Fruit fly (Drosophila melanogaster) whole organism, prepupa: ENCODE data around the gene CG5790.

Experiments
- Blimp-1 ChIP-seq: fragments of 200-800 bp; sonication (Bioruptor generic); optimal IDR thresholded peaks from 3 replicates; lab custom pipeline; 2017; ENCODE audit warnings: missing biosample characterization, missing genetic modification characterization, mild to moderate bottlenecking, moderate library complexity, missing genetic modification reagents
- CG10669 ChIP-seq: fragments of 200-800 bp; sonication (Bioruptor generic); optimal IDR thresholded peaks from 3 replicates; lab custom pipeline; 2018; ENCODE audit warnings: missing biosample characterization, mild to moderate bottlenecking, missing genetic modification characterization, moderate library complexity
- CG11902 ChIP-seq: fragments of 200-800 bp; sonication (Bioruptor generic); optimal IDR thresholded peaks from 3 replicates; lab custom pipeline; 2016; ENCODE audit warnings: missing biosample characterization, missing genetic modification characterization
- CG15336 ChIP-seq: fragments of 200-800 bp; sonication (Bioruptor generic); IDR thresholded peaks from 2 replicates; pipeline ENCODE4 v1.3.6; 2022; ENCODE audit warnings: missing biosample characterization, missing genetic modification characterization
- CG1621 ChIP-seq: fragments of 200-800 bp; sonication (Bioruptor generic); optimal IDR thresholded peaks from 3 replicates; lab custom pipeline; 2018; ENCODE audit warnings: missing biosample characterization, mild to moderate bottlenecking, missing genetic modification characterization
- CG16779 ChIP-seq: fragments of 200-800 bp; sonication (Bioruptor generic); optimal IDR thresholded peaks from 3 replicates; lab custom pipeline; 2017; ENCODE audit warnings: missing biosample characterization, mild to moderate bottlenecking, missing genetic modification characterization
- CG3032 ChIP-seq: fragments of 200-800 bp; optimal IDR thresholded peaks from 2 replicates; lab custom pipeline; 2019; ENCODE audit warnings: missing biosample characterization, mild to moderate bottlenecking, missing genetic modification characterization, moderate library complexity
- CG31627 ChIP-seq: fragments of 200-800 bp; sonication (Bioruptor generic); optimal IDR thresholded peaks from 3 replicates; lab custom pipeline; 2016; ENCODE audit warnings: missing biosample characterization, missing genetic modification characterization
- CG32006 ChIP-seq: fragments of 200-800 bp; sonication (Bioruptor generic); optimal IDR thresholded peaks from 3 replicates; lab custom pipeline; 2017; ENCODE audit warnings: missing biosample characterization, mild to moderate bottlenecking, missing genetic modification characterization
- CG3919 ChIP-seq: fragments of 200-800 bp; sonication (Bioruptor generic); optimal IDR thresholded peaks from 3 replicates; lab custom pipeline; 2016; ENCODE audit warnings: missing biosample characterization, missing genetic modification characterization
- CG4318 ChIP-seq: fragments of 200-800 bp; sonication (Bioruptor generic); optimal IDR thresholded peaks from 3 replicates; lab custom pipeline; 2017; ENCODE audit warnings: missing biosample characterization, mild to moderate bottlenecking, missing genetic modification characterization
- CG6276 ChIP-seq: fragments of 200-800 bp; sonication (Bioruptor generic); optimal IDR thresholded peaks from 2 replicates; lab custom pipeline; 2017; ENCODE audit warnings: missing biosample characterization, mild to moderate bottlenecking, missing genetic modification characterization
- CG6792 ChIP-seq: fragments of 200-800 bp; sonication (Bioruptor generic); optimal IDR thresholded peaks from 3 replicates; lab custom pipeline; 2016; ENCODE audit warnings: missing biosample characterization, missing genetic modification characterization
- CG6808 ChIP-seq: fragments of 200-800 bp; sonication (Bioruptor generic); optimal IDR thresholded peaks from 3 replicates; lab custom pipeline; 2017; ENCODE audit warnings: missing biosample characterization, missing genetic modification characterization, mild to moderate bottlenecking, moderate library complexity, missing genetic modification reagents
- CG6854 ChIP-seq: fragments of 200-800 bp; sonication (Bioruptor generic); optimal IDR thresholded peaks from 2 replicates; lab custom pipeline; 2017; ENCODE audit warnings: missing biosample characterization, mild to moderate bottlenecking, missing genetic modification characterization
- CG7368 ChIP-seq: fragments of 200-800 bp; sonication (Bioruptor generic); optimal IDR thresholded peaks from 3 replicates; lab custom pipeline; 2016; ENCODE audit warnings: missing biosample characterization, missing genetic modification characterization
- CG8119 ChIP-seq: fragments of 200-800 bp; sonication (Bioruptor generic); IDR thresholded peaks from 3 replicates; pipeline ENCODE4 v1.3.6; 2022; ENCODE audit warnings: missing biosample characterization, missing genetic modification characterization
- CG8319 ChIP-seq: fragments of 200-800 bp; sonication (Bioruptor generic); optimal IDR thresholded peaks from 3 replicates; lab custom pipeline; 2016; ENCODE audit warnings: missing biosample characterization, missing genetic modification characterization
- CG8632 ChIP-seq: fragments of 200-800 bp; sonication (Bioruptor generic); optimal IDR thresholded peaks from 3 replicates; lab custom pipeline; 2016; ENCODE audit warnings: missing biosample characterization, missing genetic modification characterization
- CG9139 ChIP-seq: fragments of 200-800 bp; sonication (Bioruptor generic); optimal IDR thresholded peaks from 3 replicates; lab custom pipeline; 2017; ENCODE audit warnings: missing biosample characterization, mild to moderate bottlenecking, missing genetic modification characterization
- Eip75B ChIP-seq: fragments of 200-800 bp; sonication (Bioruptor generic); optimal IDR thresholded peaks from 3 replicates; lab custom pipeline; 2016; ENCODE audit warnings: missing biosample characterization, missing genetic modification characterization
- Eip78C ChIP-seq: fragments of 200-800 bp; sonication (Bioruptor generic); peaks from one replicate; lab custom pipeline; 2016; ENCODE audit warnings: missing biosample characterization, missing genetic modification characterization
- Eip93F ChIP-seq: fragments of 200-800 bp; sonication (Bioruptor generic); optimal IDR thresholded peaks from 2 replicates; lab custom pipeline; 2016; ENCODE audit warnings: missing biosample characterization, mild to moderate bottlenecking, missing genetic modification characterization
- Ets21C ChIP-seq: fragments of 200-800 bp; sonication (Bioruptor generic); optimal IDR thresholded peaks from 3 replicates; lab custom pipeline; 2016; ENCODE audit warnings: missing biosample characterization, missing genetic modification characterization
- Ets96B ChIP-seq: fragments of 200-800 bp; optimal IDR thresholded peaks from 2 replicates; lab custom pipeline; 2019; ENCODE audit warnings: missing biosample characterization, mild to moderate bottlenecking, missing genetic modification characterization, moderate library complexity
- Gug ChIP-seq: fragments of 200-800 bp; sonication (Bioruptor generic); IDR thresholded peaks from 2 replicates; pipeline ENCODE4 v1.3.6; 2022; ENCODE audit warnings: missing biosample characterization, missing genetic modification characterization
- Hr38 ChIP-seq: sonication (Bioruptor generic); optimal IDR thresholded peaks from 2 replicates; lab custom pipeline; 2016; ENCODE audit warnings: missing biosample characterization, missing genetic modification characterization
- Hr39 ChIP-seq: fragments of 200-800 bp; sonication (Bioruptor generic); optimal IDR thresholded peaks from 2 replicates; lab custom pipeline; 2016; ENCODE audit warnings: missing biosample characterization, missing genetic modification characterization
- Hr4 ChIP-seq: fragments of 200-800 bp; sonication (Bioruptor generic); optimal IDR thresholded peaks from 3 replicates; lab custom pipeline; 2016; ENCODE audit warnings: missing biosample characterization, missing genetic modification characterization
- Lpt ChIP-seq: fragments of 200-800 bp; sonication (Bioruptor generic); optimal IDR thresholded peaks from 3 replicates; lab custom pipeline; 2016; ENCODE audit warnings: missing biosample characterization, missing genetic modification characterization
- Met ChIP-seq: fragments of 200-800 bp; sonication (Bioruptor generic); optimal IDR thresholded peaks from 3 replicates; lab custom pipeline; 2016; ENCODE audit warnings: missing biosample characterization, missing genetic modification characterization
- OdsH ChIP-seq: fragments of 200-800 bp; sonication (Bioruptor generic); optimal IDR thresholded peaks from 3 replicates; lab custom pipeline; 2016; ENCODE audit warnings: missing biosample characterization, missing genetic modification characterization
- Smox ChIP-seq: fragments of 200-800 bp; sonication (Bioruptor generic); optimal IDR thresholded peaks from 3 replicates; lab custom pipeline; 2016; ENCODE audit warnings: missing biosample characterization, missing genetic modification characterization
- Sox14 ChIP-seq: fragments of 200-800 bp; sonication (Bioruptor generic); optimal IDR thresholded peaks from 3 replicates; lab custom pipeline; 2016; ENCODE audit warnings: missing biosample characterization, missing genetic modification characterization
- Sox15 ChIP-seq: fragments of 200-800 bp; sonication (Bioruptor generic); optimal IDR thresholded peaks from 3 replicates; lab custom pipeline; 2016; ENCODE audit warnings: missing biosample characterization, missing genetic modification characterization
- achi ChIP-seq: fragments of 200-800 bp; sonication (Bioruptor generic); optimal IDR thresholded peaks from 3 replicates; lab custom pipeline; 2016; ENCODE audit warnings: missing biosample characterization, missing genetic modification characterization
- acj6 ChIP-seq: fragments of 200-800 bp; sonication (Bioruptor generic); optimal IDR thresholded peaks from 3 replicates; lab custom pipeline; 2016; ENCODE audit warnings: missing biosample characterization, missing genetic modification characterization
- cyc ChIP-seq: fragments of 200-800 bp; sonication (Bioruptor generic); optimal IDR thresholded peaks from 3 replicates; lab custom pipeline; 2016; ENCODE audit warnings: missing biosample characterization, missing genetic modification characterization
- dac ChIP-seq: fragments of 200-800 bp; sonication (Bioruptor generic); optimal IDR thresholded peaks from 2 replicates; lab custom pipeline; 2017; ENCODE audit warnings: missing biosample characterization, mild to moderate bottlenecking, missing genetic modification characterization
- dsx ChIP-seq: fragments of 200-800 bp; optimal IDR thresholded peaks from 3 replicates; lab custom pipeline; 2019; ENCODE audit warnings: missing biosample characterization, mild to moderate bottlenecking, missing genetic modification characterization, moderate library complexity; ENCODE audit not compliant: poor library complexity, severe bottlenecking
- eg ChIP-seq: fragments of 200-800 bp; sonication (Bioruptor generic); IDR thresholded peaks from 3 replicates; pipeline ENCODE4 v1.3.6; 2022; ENCODE audit warnings: missing biosample characterization, missing genetic modification characterization
- fd59A ChIP-seq: fragments of 200-800 bp; sonication (Bioruptor generic); optimal IDR thresholded peaks from 2 replicates; lab custom pipeline; 2017; ENCODE audit warnings: missing biosample characterization, mild to moderate bottlenecking, missing genetic modification characterization, missing genetic modification reagents
- fd85E ChIP-seq: fragments of 200-800 bp; sonication (Bioruptor generic); optimal IDR thresholded peaks from 3 replicates; lab custom pipeline; 2016; ENCODE audit warnings: missing biosample characterization, missing genetic modification characterization
- fkh ChIP-seq: fragments of 200-800 bp; sonication (Bioruptor generic); optimal IDR thresholded peaks from 3 replicates; lab custom pipeline; 2017; ENCODE audit warnings: missing biosample characterization, mild to moderate bottlenecking, missing genetic modification characterization, moderate library complexity
- lz ChIP-seq: fragments of 200-800 bp; sonication (Bioruptor generic); optimal IDR thresholded peaks from 3 replicates; lab custom pipeline; 2016; ENCODE audit warnings: missing biosample characterization, missing genetic modification characterization
- net ChIP-seq: fragments of 200-800 bp; sonication (Bioruptor generic); optimal IDR thresholded peaks from 3 replicates; lab custom pipeline; 2016; ENCODE audit warnings: missing biosample characterization, missing genetic modification characterization
- pdm3 ChIP-seq: fragments of 200-800 bp; sonication (Bioruptor generic); optimal IDR thresholded peaks from 3 replicates; lab custom pipeline; 2016; ENCODE audit warnings: missing biosample characterization, missing genetic modification characterization
- spab ChIP-seq: fragments of 200-800 bp; sonication (Bioruptor generic); optimal IDR thresholded peaks from 2 replicates; lab custom pipeline; 2017; ENCODE audit warnings: missing biosample characterization, mild to moderate bottlenecking, missing genetic modification characterization, missing genetic modification reagents
- ss ChIP-seq, 2 experiments: fragments of 200-800 bp; sonication (Bioruptor generic); optimal IDR thresholded peaks; 2 replicates in 1 of 2; 3 replicates in 1 of 2; lab custom pipeline; 2017 to 2018; ENCODE audit warnings: mild to moderate bottlenecking in 2 of 2, missing biosample characterization in 2 of 2, missing genetic modification characterization in 2 of 2, moderate library complexity in 1 of 2
- svp ChIP-seq: fragments of 200-800 bp; sonication (Bioruptor generic); peaks from one replicate; lab custom pipeline; 2016; ENCODE audit warnings: missing biosample characterization, missing genetic modification characterization
- topi ChIP-seq: fragments of 200-800 bp; sonication (Bioruptor generic); optimal IDR thresholded peaks from 3 replicates; lab custom pipeline; 2016; ENCODE audit warnings: missing biosample characterization, missing genetic modification characterization
- vri ChIP-seq: fragments of 200-800 bp; sonication (Bioruptor generic); optimal IDR thresholded peaks from 3 replicates; lab custom pipeline; 2016; ENCODE audit warnings: missing biosample characterization, mild to moderate bottlenecking, missing genetic modification characterization

The CG5790 gene

dm6 chr2L:18325120-18325581 is 30.5 kb downstream of the CG5790 start:
- TF ChIP-seq Eip93F (GFP tag; lab: Kevin White, UChicago) = no peak
- peak; percentile 65 for TF ChIP-seq fkh (GFP tag; lab: Kevin White, UChicago)
- TF ChIP-seq Blimp-1 (GFP tag; lab: Kevin White, UChicago) = no peak
- TF ChIP-seq CG11902 = peak; percentile 54
- peak; percentile 20 for TF ChIP-seq CG3032 (tag; lab: Kevin White, UChicago)
- peak; percentile 69 for TF ChIP-seq Hr39 (GFP tag; lab: Kevin White, UChicago)
- TF ChIP-seq CG6276 (GFP tag; lab: Kevin White, UChicago) = peak; percentile 53
- no peak for TF ChIP-seq CG1621 (tag; lab: Kevin White, UChicago)
- TF ChIP-seq Eip78C (GFP tag; lab: Kevin White, UChicago) = peak; percentile 82
- TF ChIP-seq dac (GFP tag; lab: Kevin White, UChicago) = peak; percentile 41
- TF ChIP-seq lz (GFP tag; lab: Kevin White, UChicago) = peak; percentile 54
- no peak for TF ChIP-seq CG9139
- TF ChIP-seq CG16779 = no peak
- peak; percentile 45 for TF ChIP-seq CG8319
- peak; percentile 23 for TF ChIP-seq Sox15 (GFP tag; lab: Kevin White, UChicago)
- peak; percentile 26 for TF ChIP-seq Smox (GFP tag; lab: Kevin White, UChicago)
- TF ChIP-seq Lpt = peak; percentile 54
- peak; percentile 26 for TF ChIP-seq Ets21C (GFP tag; lab: Kevin White, UChicago)
- peak; percentile 51 for TF ChIP-seq topi (GFP tag; lab: Kevin White, UChicago)
- TF ChIP-seq achi (GFP tag; lab: Kevin White, UChicago) = peak; percentile 57
- peak; percentile 84 for TF ChIP-seq svp
- TF ChIP-seq Eip75B (GFP tag; lab: Kevin White, UChicago) = peak; percentile 62
- TF ChIP-seq Sox14 = peak; percentile 61
- peak; percentile 71; the same call in 1 of the 2 replicates for TF ChIP-seq CG15336 (GFP tag; lab: Robert Waterston, UW)
- TF ChIP-seq vri (GFP tag; lab: Kevin White, UChicago) = peak; percentile 25
- peak; percentile 76 for TF ChIP-seq CG8119 (GFP tag; lab: Robert Waterston, UW)
- TF ChIP-seq CG7368 = peak; percentile 51
- TF ChIP-seq dsx = no peak
- TF ChIP-seq fd59A (GFP tag; lab: Kevin White, UChicago) = no peak
- no peak for TF ChIP-seq fd85E
- TF ChIP-seq CG8632 (GFP tag; lab: Kevin White, UChicago) = peak; percentile 41
- TF ChIP-seq CG6808 (GFP tag; lab: Kevin White, UChicago) = no peak
- peak; percentile 78 for TF ChIP-seq CG32006 (GFP tag; lab: Kevin White, UChicago)
- no peak for TF ChIP-seq CG6854 (GFP tag; lab: Kevin White, UChicago)
- no peak for TF ChIP-seq Hr38 (GFP tag; lab: Kevin White, UChicago)
- TF ChIP-seq net (GFP tag; lab: Kevin White, UChicago) = peak; percentile 45
- TF ChIP-seq OdsH = peak; percentile 56
- peak; percentile 44 for TF ChIP-seq CG10669 (GFP tag; lab: Kevin White, UChicago)
- peak; percentile 57 for TF ChIP-seq cyc (GFP tag; lab: Kevin White, UChicago)
- peak; percentile 69 for TF ChIP-seq pdm3
- TF ChIP-seq CG3919 (GFP tag; lab: Kevin White, UChicago) = peak; percentile 63
- peak; percentile 74 for TF ChIP-seq Gug (GFP tag; lab: Robert Waterston, UW)
- TF ChIP-seq spab (GFP tag; lab: Kevin White, UChicago) = no peak
- peak; percentile 63 for TF ChIP-seq CG31627 (GFP tag; lab: Kevin White, UChicago)
- peak; percentile 87 for TF ChIP-seq eg (GFP tag; lab: Robert Waterston, UW)
- peak; percentile 78 for TF ChIP-seq Hr4
- TF ChIP-seq Met (GFP tag; lab: Kevin White, UChicago) = peak; percentile 70
- TF ChIP-seq CG4318 (GFP tag; lab: Kevin White, UChicago) = peak; percentile 42
- peak; percentile 71 for TF ChIP-seq acj6 (GFP tag; lab: Kevin White, UChicago)
- TF ChIP-seq ss (GFP tag; optimal IDR thresholded peaks at IDR 0.05; lab: Kevin White, UChicago) = no peak
- peak; percentile 32 for TF ChIP-seq Ets96B (tag; lab: Kevin White, UChicago)
- peak; percentile 61 for TF ChIP-seq CG6792
